Fruit fly (Drosophila melanogaster): ENCODE data around the gene mRpS2.

DNA sequence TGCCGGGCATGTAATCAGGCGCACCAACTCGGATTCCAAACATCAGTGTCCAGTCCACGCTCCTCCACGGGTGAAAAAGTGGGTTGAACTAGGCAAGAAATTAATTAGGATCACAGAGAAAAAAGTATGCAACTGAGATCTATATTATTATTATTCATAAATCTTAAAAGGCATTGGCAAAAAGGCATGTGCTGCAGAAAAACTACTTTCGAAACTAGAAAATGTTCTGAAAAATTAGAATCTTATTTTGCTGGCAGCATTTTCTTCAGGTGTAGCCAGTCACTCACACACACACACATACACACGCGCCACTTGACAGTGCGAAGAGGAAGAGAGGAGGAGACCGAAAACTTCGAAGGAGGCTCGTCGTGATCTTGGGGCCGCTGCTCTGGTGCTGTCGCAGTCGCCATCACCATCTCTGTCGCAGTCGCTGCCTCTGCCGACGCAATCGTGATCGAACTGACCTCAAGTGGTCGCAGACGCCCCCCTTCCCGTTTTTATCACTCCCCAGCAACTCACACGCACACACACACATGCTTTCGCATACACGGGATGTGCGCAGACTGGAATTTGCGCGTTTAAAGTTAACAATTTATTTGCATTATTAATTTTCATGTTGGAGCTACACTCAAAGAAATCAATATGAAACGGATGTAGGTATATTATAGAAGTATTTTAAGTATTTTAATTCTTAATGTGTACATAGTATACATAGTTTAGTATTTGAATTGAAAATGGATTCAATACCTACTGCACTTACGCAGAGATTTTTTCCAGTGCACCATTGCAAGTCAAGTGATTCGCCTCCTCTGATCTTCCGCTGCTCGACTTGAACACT, 37.4 kb upstream of the mRpS2 start:
- TF ChIP-seq Dll (optimal IDR thresholded peaks at IDR 0.05) (no peak), psq (optimal IDR thresholded peaks at IDR 0.05) (no peak), usp (GFP tag; optimal IDR thresholded peaks at IDR 0.05) (no peak)

Measured in whole organism.